Fruit fly (Drosophila melanogaster) whole organism, embryonic: ENCODE results near the gene CG9782.

Experiments used
- CG10321 ChIP-seq: fragments of 200-800 bp; sonication (Bioruptor generic); IDR thresholded peaks from 2 replicates; pipeline ENCODE4 v1.3.6; 2022; ENCODE audit warnings: missing biosample characterization, missing genetic modification characterization
- CG10431 ChIP-seq: fragments of 200-800 bp; sonication (Bioruptor generic); optimal IDR thresholded peaks from 3 replicates; lab custom pipeline; 2018; ENCODE audit warnings: missing biosample characterization, mild to moderate bottlenecking, missing genetic modification characterization
- CG10462 ChIP-seq: fragments of 200-800 bp; sonication (Bioruptor generic); optimal IDR thresholded peaks from 2 replicates; lab custom pipeline; 2016; ENCODE audit warnings: missing biosample characterization, missing genetic modification characterization
- CG10654 ChIP-seq: fragments of 200-800 bp; sonication (Bioruptor generic); optimal IDR thresholded peaks from 2 replicates; lab custom pipeline; 2016; ENCODE audit warnings: missing biosample characterization, missing genetic modification characterization
- CG11456 ChIP-seq: fragments of 200-800 bp; sonication (Bioruptor generic); IDR thresholded peaks from 3 replicates; pipeline ENCODE4 v1.3.6; 2022; ENCODE audit warnings: missing biosample characterization, missing genetic modification characterization
- CG1529 ChIP-seq: fragments of 200-800 bp; sonication (Bioruptor generic); optimal IDR thresholded peaks from 3 replicates; lab custom pipeline; 2018; ENCODE audit warnings: missing biosample characterization, missing genetic modification characterization
- CG15601 ChIP-seq: fragments of 200-800 bp; sonication (Bioruptor generic); optimal IDR thresholded peaks from 3 replicates; lab custom pipeline; 2019; ENCODE audit warnings: missing biosample characterization, mild to moderate bottlenecking, missing genetic modification characterization, moderate library complexity
- CG17359 ChIP-seq: fragments of 200-800 bp; sonication (Bioruptor generic); optimal IDR thresholded peaks from 3 replicates; lab custom pipeline; 2018; ENCODE audit warnings: missing biosample characterization, mild to moderate bottlenecking, missing genetic modification characterization, moderate library complexity
- CG17385 ChIP-seq: fragments of 200-800 bp; sonication (Bioruptor generic); optimal IDR thresholded peaks from 3 replicates; lab custom pipeline; 2018; ENCODE audit warnings: missing biosample characterization, mild to moderate bottlenecking, missing genetic modification characterization
- CG17568 ChIP-seq: fragments of 200-800 bp; sonication (Bioruptor generic); optimal IDR thresholded peaks from 2 replicates; lab custom pipeline; 2018; ENCODE audit warnings: missing biosample characterization, mild to moderate bottlenecking, missing genetic modification characterization, moderate library complexity
- CG17802 ChIP-seq: fragments of 200-800 bp; sonication (Bioruptor generic); optimal IDR thresholded peaks from 2 replicates; lab custom pipeline; 2018; ENCODE audit warnings: missing biosample characterization, mild to moderate bottlenecking, missing genetic modification characterization, moderate library complexity
- CG17912 ChIP-seq: fragments of 200-800 bp; sonication (Bioruptor generic); optimal IDR thresholded peaks from 2 replicates; lab custom pipeline; 2018; ENCODE audit warnings: missing biosample characterization, mild to moderate bottlenecking, missing genetic modification characterization
- CG2875 ChIP-seq: fragments of 200-800 bp; sonication (Bioruptor generic); optimal IDR thresholded peaks from 2 replicates; lab custom pipeline; 2017; ENCODE audit warnings: missing biosample characterization, mild to moderate bottlenecking, missing genetic modification characterization, missing genetic modification reagents
- CG3065 ChIP-seq: fragments of 200-800 bp; sonication (Bioruptor generic); optimal IDR thresholded peaks from 2 replicates; lab custom pipeline; 2016; ENCODE audit warnings: missing biosample characterization, missing genetic modification characterization
- CG31388 ChIP-seq: fragments of 200-800 bp; sonication (Bioruptor generic); optimal IDR thresholded peaks from 2 replicates; lab custom pipeline; 2016; ENCODE audit warnings: missing biosample characterization, missing genetic modification characterization
- CG33557 ChIP-seq: fragments of 200-800 bp; sonication (Bioruptor generic); optimal IDR thresholded peaks from 2 replicates; lab custom pipeline; 2019; ENCODE audit warnings: missing biosample characterization, mild to moderate bottlenecking, missing genetic modification characterization, moderate library complexity
- CG34422 ChIP-seq: fragments of 200-800 bp; sonication (Bioruptor generic); IDR thresholded peaks from 3 replicates; pipeline ENCODE4 v1.3.6; 2022; ENCODE audit warnings: missing biosample characterization, missing genetic modification characterization
- CG4424 ChIP-seq: fragments of 200-800 bp; sonication (Bioruptor generic); optimal IDR thresholded peaks from 3 replicates; lab custom pipeline; 2016; ENCODE audit warnings: missing biosample characterization, missing genetic modification characterization
- CG4707 ChIP-seq: fragments of 200-800 bp; sonication (Bioruptor generic); optimal IDR thresholded peaks from 2 replicates; lab custom pipeline; 2018; ENCODE audit warnings: missing biosample characterization, mild to moderate bottlenecking, missing genetic modification characterization, moderate library complexity
- CG5180 ChIP-seq: fragments of 200-800 bp; sonication (Bioruptor generic); optimal IDR thresholded peaks from 3 replicates; lab custom pipeline; 2017; ENCODE audit warnings: missing biosample characterization, missing genetic modification characterization, mild to moderate bottlenecking, moderate library complexity, missing genetic modification reagents
- CG5245 ChIP-seq: fragments of 200-800 bp; sonication (Bioruptor generic); optimal IDR thresholded peaks from 3 replicates; lab custom pipeline; 2016; ENCODE audit warnings: missing biosample characterization, missing genetic modification characterization
- CG6791 ChIP-seq: fragments of 200-800 bp; sonication (Bioruptor generic); IDR thresholded peaks from 3 replicates; pipeline ENCODE4 v1.3.6; 2022; ENCODE audit warnings: missing biosample characterization, missing genetic modification characterization; ENCODE audit not compliant: partially characterized antibody
- CG7372 ChIP-seq: fragments of 200-800 bp; sonication (Bioruptor generic); IDR thresholded peaks from 2 replicates; pipeline ENCODE4 v1.3.6; 2022; ENCODE audit warnings: missing biosample characterization, missing genetic modification characterization
- Camta ChIP-seq: fragments of 200-800 bp; sonication (Bioruptor generic); optimal IDR thresholded peaks from 2 replicates; lab custom pipeline; 2016; ENCODE audit warnings: missing biosample characterization, missing genetic modification characterization
- D19A ChIP-seq: fragments of 200-800 bp; optimal IDR thresholded peaks from 3 replicates; lab custom pipeline; 2019; ENCODE audit warnings: missing biosample characterization, mild to moderate bottlenecking, missing genetic modification characterization, moderate library complexity
- HLH54F ChIP-seq: fragments of 200-800 bp; sonication (Bioruptor generic); optimal IDR thresholded peaks from 3 replicates; lab custom pipeline; 2016; ENCODE audit warnings: missing biosample characterization, missing genetic modification characterization
- Mrtf ChIP-seq: fragments of 200-800 bp; sonication (Bioruptor generic); IDR thresholded peaks from 3 replicates; pipeline ENCODE4 v1.3.6; 2022; ENCODE audit warnings: missing biosample characterization, missing genetic modification characterization
- Sox100B ChIP-seq: fragments of 200-800 bp; sonication (Bioruptor generic); optimal IDR thresholded peaks from 3 replicates; lab custom pipeline; 2018; ENCODE audit warnings: missing biosample characterization, mild to moderate bottlenecking, missing genetic modification characterization
- Sry-β ChIP-seq: fragments of 200-800 bp; sonication (Bioruptor generic); optimal IDR thresholded peaks from 2 replicates; lab custom pipeline; 2018; ENCODE audit warnings: missing biosample characterization, mild to moderate bottlenecking, missing genetic modification characterization, moderate library complexity
- Ssrp ChIP-seq: fragments of 200-800 bp; sonication (Bioruptor generic); optimal IDR thresholded peaks from 2 replicates; lab custom pipeline; 2018; ENCODE audit warnings: missing biosample characterization, mild to moderate bottlenecking, missing genetic modification characterization, moderate library complexity
- btn ChIP-seq: fragments of 200-800 bp; sonication (Bioruptor generic); optimal IDR thresholded peaks from 2 replicates; lab custom pipeline; 2016; ENCODE audit warnings: missing biosample characterization, missing genetic modification characterization
- chif ChIP-seq, 2 experiments: fragments of 200-800 bp; sonication (Bioruptor generic); optimal IDR thresholded peaks; 3 replicates each; lab custom pipeline; 2016; ENCODE audit warnings: missing biosample characterization in 2 of 2, missing genetic modification characterization in 2 of 2
- crol ChIP-seq: fragments of 200-800 bp; sonication (Bioruptor generic); IDR thresholded peaks from 2 replicates; pipeline ENCODE4 v1.3.6; 2022; ENCODE audit warnings: missing biosample characterization, missing genetic modification characterization
- dmrt11E ChIP-seq: fragments of 200-800 bp; sonication (Bioruptor generic); optimal IDR thresholded peaks from 3 replicates; lab custom pipeline; 2018; ENCODE audit warnings: missing biosample characterization, mild to moderate bottlenecking, missing genetic modification characterization, moderate library complexity
- emc ChIP-seq: fragments of 200-800 bp; sonication (Bioruptor generic); optimal IDR thresholded peaks from 2 replicates; lab custom pipeline; 2016; ENCODE audit warnings: missing biosample characterization, missing genetic modification characterization
- fru ChIP-seq: fragments of >200 bp; optimal IDR thresholded peaks from 2 replicates; lab custom pipeline; 2017
- fu2 ChIP-seq: fragments of 200-800 bp; sonication (Bioruptor generic); optimal IDR thresholded peaks from 2 replicates; lab custom pipeline; 2016; ENCODE audit warnings: missing biosample characterization, missing genetic modification characterization
- gsb-n ChIP-seq: fragments of 200-800 bp; sonication (Bioruptor generic); optimal IDR thresholded peaks from 3 replicates; lab custom pipeline; 2018; ENCODE audit warnings: missing biosample characterization, mild to moderate bottlenecking, missing genetic modification characterization
- her ChIP-seq: fragments of 200-800 bp; sonication (Bioruptor generic); optimal IDR thresholded peaks from 2 replicates; lab custom pipeline; 2016; ENCODE audit warnings: missing biosample characterization, missing genetic modification characterization
- ind ChIP-seq: fragments of 200-800 bp; sonication (Bioruptor generic); optimal IDR thresholded peaks from 3 replicates; lab custom pipeline; 2016; ENCODE audit warnings: missing biosample characterization, missing genetic modification characterization
- kni ChIP-seq: fragments of 200-800 bp; sonication (Bioruptor generic); optimal IDR thresholded peaks from 3 replicates; lab custom pipeline; 2017; ENCODE audit warnings: mild to moderate bottlenecking, missing biosample characterization, missing genetic modification reagents, missing genetic modification characterization
- nerfin-1 ChIP-seq: fragments of 200-800 bp; sonication (Bioruptor generic); optimal IDR thresholded peaks from 3 replicates; lab custom pipeline; 2019; ENCODE audit warnings: missing biosample characterization, mild to moderate bottlenecking, missing genetic modification characterization, moderate library complexity
- onecut ChIP-seq: fragments of 200-800 bp; sonication (Bioruptor generic); IDR thresholded peaks from 2 replicates; pipeline ENCODE4 v1.3.6; 2022; ENCODE audit warnings: missing biosample characterization, missing genetic modification characterization
- p53 ChIP-seq: fragments of 200-800 bp; sonication (Bioruptor generic); optimal IDR thresholded peaks from 2 replicates; lab custom pipeline; 2016; ENCODE audit warnings: missing biosample characterization, missing genetic modification characterization
- pan ChIP-seq, 4 experiments: fragments of >200 bp in 3 of 4; fragments of 200-800 bp in 1 of 4; sonication (Bioruptor generic) in 1 of 4; optimal IDR thresholded peaks in 3 of 4; IDR thresholded peaks in 1 of 4; 2 replicates each; pipeline versions ENCODE4 v1.3.6 to Lab custom; 2017 to 2022; ENCODE audit warnings: missing biosample characterization in 2 of 4, missing genetic modification characterization in 2 of 4, mixed read lengths in 1 of 4
- pros ChIP-seq: fragments of 200-800 bp; sonication (Bioruptor generic); optimal IDR thresholded peaks from 3 replicates; lab custom pipeline; 2019; ENCODE audit warnings: missing biosample characterization, mild to moderate bottlenecking, missing genetic modification characterization, moderate library complexity
- psq ChIP-seq: fragments of 200-800 bp; sonication (Bioruptor generic); optimal IDR thresholded peaks from 2 replicates; lab custom pipeline; 2017; ENCODE audit warnings: missing biosample characterization, missing genetic modification characterization
- ro ChIP-seq: fragments of 200-800 bp; sonication (Bioruptor generic); IDR thresholded peaks from 2 replicates; pipeline ENCODE4 v1.3.6; 2022; ENCODE audit warnings: missing biosample characterization, missing genetic modification characterization
- sim ChIP-seq: fragments of 200-800 bp; sonication (Bioruptor generic); IDR thresholded peaks from 2 replicates; pipeline ENCODE4 v1.3.6; 2022; ENCODE audit warnings: missing biosample characterization, missing genetic modification characterization
- tap ChIP-seq: fragments of 200-800 bp; optimal IDR thresholded peaks from 3 replicates; lab custom pipeline; 2019; ENCODE audit warnings: missing biosample characterization, mild to moderate bottlenecking, missing genetic modification characterization, moderate library complexity
- yki ChIP-seq: fragments of >200 bp; optimal IDR thresholded peaks from 3 replicates; lab custom pipeline; 2018
- zfh2 ChIP-seq: fragments of 200-800 bp; sonication (Bioruptor generic); optimal IDR thresholded peaks from 2 replicates; lab custom pipeline; 2016; ENCODE audit warnings: missing biosample characterization, missing genetic modification characterization

The CG9782 gene

dm6 chrX:16655724-16656235, 34.4 kb upstream of the CG9782 start (continued):
- TF ChIP-seq p53 (no peak), onecut (no peak), CG3065 (GFP tag; lab: Kevin White, UChicago) (no peak), CG17359 (tag; lab: Kevin White, UChicago) (no peak), kni (GFP tag; lab: Kevin White, UChicago) (peak; percentile 82), Ssrp (tag; lab: Kevin White, UChicago) (no peak), ro (GFP tag; lab: Robert Waterston, UW) (no peak), Sry-β (no peak), CG10462 (no peak), tap (tag; lab: Kevin White, UChicago) (no peak), HLH54F (GFP tag; lab: Kevin White, UChicago) (no peak), emc (GFP tag; lab: Kevin White, UChicago) (no peak), CG17912 (GFP tag; lab: Kevin White, UChicago) (no peak), dmrt11E (tag; lab: Kevin White, UChicago) (no peak), CG10431 (GFP tag; lab: Kevin White, UChicago) (no peak), fru (lab: Kevin White, UChicago) (no peak), Sox100B (GFP tag; lab: Kevin White, UChicago) (no peak), chif (GFP tag; optimal IDR thresholded peaks at IDR 0.05; lab: Kevin White, UChicago) (no peak), gsb-n (tag; lab: Kevin White, UChicago) (peak; percentile 35), CG33557 (peak; percentile 51), Mrtf (GFP tag; lab: Robert Waterston, UW) (no peak), nerfin-1 (tag; lab: Kevin White, UChicago) (peak; percentile 5), CG31388 (GFP tag; lab: Kevin White, UChicago) (no peak), CG7372 (no peak), CG1529 (no peak), CG2875 (GFP tag; lab: Kevin White, UChicago) (no peak), CG34422 (GFP tag; lab: Robert Waterston, UW) (peak; percentile 82; the same call in 1 of the 3 replicates), CG5180 (GFP tag; lab: Kevin White, UChicago) (no peak), pros (GFP tag; lab: Kevin White, UChicago) (peak; percentile 52), CG15601 (tag; lab: Kevin White, UChicago) (no peak), yki (lab: Kevin White, UChicago) (no peak), fu2 (GFP tag; lab: Kevin White, UChicago) (no peak), D19A (tag; lab: Kevin White, UChicago) (peak; percentile 42), CG10321 (no peak), sim (GFP tag; lab: Robert Waterston, UW) (no peak), CG5245 (GFP tag; lab: Kevin White, UChicago) (no peak), CG4424 (GFP tag; lab: Kevin White, UChicago) (no peak), zfh2 (GFP tag; lab: Kevin White, UChicago) (no peak), CG11456 (GFP tag; lab: Robert Waterston, UW) (no peak), her (peak; percentile 29), CG17385 (GFP tag; lab: Kevin White, UChicago) (peak; percentile 96), ind (no peak), psq (no peak), CG17568 (GFP tag; lab: Kevin White, UChicago) (no peak), CG4707 (no peak), CG6791 (GFP tag; lab: Robert Waterston, UW) (no peak), CG10654 (GFP tag; lab: Kevin White, UChicago) (no peak), crol (no peak; the same call in 1 of the 2 replicates), pan (optimal IDR thresholded peaks at IDR 0.05; lab: Kevin White, UChicago) (no peak), pan (GFP tag; optimal IDR thresholded peaks at IDR 0.05 in 1 of 2, IDR thresholded peaks at IDR 0.05 in 1 of 2) (no peak), Camta (GFP tag; lab: Kevin White, UChicago) (no peak), CG17802 (tag; lab: Kevin White, UChicago) (no peak), btn (GFP tag; lab: Kevin White, UChicago) (no peak)
